Fruit fly (Drosophila melanogaster) whole organism, wandering third instar larva: ENCODE measurements around the gene D2hgdh.

Experiments
- Abd-B ChIP-seq: fragments of >200 bp; optimal IDR thresholded peaks from 2 replicates; lab custom pipeline; 2017; ENCODE audit warnings: missing biosample characterization, missing genetic modification characterization
- Sp1 ChIP-seq: fragments of 200-800 bp; sonication (Bioruptor generic); optimal IDR thresholded peaks from 3 replicates; lab custom pipeline; 2019; ENCODE audit warnings: missing biosample characterization, mild to moderate bottlenecking, missing genetic modification characterization, moderate library complexity
- br ChIP-seq: fragments of 200-800 bp; sonication (Bioruptor generic); optimal IDR thresholded peaks from 2 replicates; lab custom pipeline; 2016; ENCODE audit warnings: missing biosample characterization, missing genetic modification characterization
- tai ChIP-seq: sonication (Bioruptor generic); optimal IDR thresholded peaks from 2 replicates; lab custom pipeline; 2016; ENCODE audit warnings: missing biosample characterization, missing genetic modification characterization

DNA sequence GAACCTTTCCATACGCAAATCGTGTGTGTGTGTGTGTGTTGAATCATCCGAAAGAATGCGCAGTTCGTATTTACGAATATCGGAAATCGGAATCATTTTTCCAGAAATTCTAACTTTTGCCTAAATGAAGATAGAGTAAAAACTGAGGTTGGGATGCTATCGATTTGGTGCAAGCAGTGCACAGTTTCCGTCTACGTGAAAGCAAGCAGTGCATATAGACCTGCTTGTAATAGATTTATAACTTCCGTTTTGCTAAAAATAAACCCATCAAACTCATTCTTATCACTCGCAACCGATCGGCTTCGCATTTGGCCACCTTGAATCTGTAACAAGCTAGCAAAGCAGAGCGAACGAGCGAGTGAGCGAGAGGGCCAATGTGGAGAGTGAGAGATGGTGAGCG, 34.9 kb upstream of the D2hgdh start:
- TF ChIP-seq Abd-B (GFP tag; lab: Kevin White, UChicago): no peak
- TF ChIP-seq Sp1 (GFP tag; lab: Kevin White, UChicago): no peak
- no peak for TF ChIP-seq br
- TF ChIP-seq tai: no peak
